Fruit fly (Drosophila melanogaster) whole organism, embryonic: ENCODE results near the gene tipE.
A peak's percentile ranks its signal among the peaks of the same experiment; 100 is the strongest.

Source experiments
- Ada2b ChIP-seq: fragments of 200-800 bp; sonication (Bioruptor generic); IDR thresholded peaks from 2 replicates; pipeline ENCODE4 v1.3.6; 2022; ENCODE audit warnings: missing biosample characterization, missing genetic modification characterization
- Atf6 ChIP-seq: fragments of 200-800 bp; sonication (Bioruptor generic); IDR thresholded peaks from 2 replicates; pipeline ENCODE4 v1.3.6; 2022; ENCODE audit warnings: missing biosample characterization, missing genetic modification characterization
- Bteb2 ChIP-seq: fragments of 200-800 bp; sonication (Bioruptor generic); optimal IDR thresholded peaks from 2 replicates; lab custom pipeline; 2016; ENCODE audit warnings: missing biosample characterization, missing genetic modification characterization
- CG10462 ChIP-seq: fragments of 200-800 bp; sonication (Bioruptor generic); optimal IDR thresholded peaks from 2 replicates; lab custom pipeline; 2016; ENCODE audit warnings: missing biosample characterization, missing genetic modification characterization
- CG10654 ChIP-seq: fragments of 200-800 bp; sonication (Bioruptor generic); optimal IDR thresholded peaks from 2 replicates; lab custom pipeline; 2016; ENCODE audit warnings: missing biosample characterization, missing genetic modification characterization
- CG13296 ChIP-seq: fragments of 200-800 bp; sonication (Bioruptor generic); optimal IDR thresholded peaks from 3 replicates; lab custom pipeline; 2018; ENCODE audit warnings: missing biosample characterization, mild to moderate bottlenecking, missing genetic modification characterization
- CG13775 ChIP-seq: fragments of 200-800 bp; sonication (Bioruptor generic); optimal IDR thresholded peaks from 3 replicates; lab custom pipeline; 2017; ENCODE audit warnings: missing biosample characterization, mild to moderate bottlenecking, missing genetic modification characterization
- CG14710 ChIP-seq: fragments of 200-800 bp; sonication (Bioruptor generic); optimal IDR thresholded peaks from 3 replicates; lab custom pipeline; 2019; ENCODE audit warnings: missing biosample characterization, mild to moderate bottlenecking, missing genetic modification characterization, moderate library complexity
- CG17186 ChIP-seq: fragments of 200-800 bp; sonication (Bioruptor generic); optimal IDR thresholded peaks from 3 replicates; lab custom pipeline; 2017; ENCODE audit warnings: missing biosample characterization, missing genetic modification reagents, missing genetic modification characterization
- CG17359 ChIP-seq: fragments of 200-800 bp; sonication (Bioruptor generic); optimal IDR thresholded peaks from 3 replicates; lab custom pipeline; 2018; ENCODE audit warnings: missing biosample characterization, mild to moderate bottlenecking, missing genetic modification characterization, moderate library complexity
- CG1792 ChIP-seq: fragments of 200-800 bp; sonication (Bioruptor generic); optimal IDR thresholded peaks from 2 replicates; lab custom pipeline; 2016; ENCODE audit warnings: missing biosample characterization, missing genetic modification characterization
- CG18262 ChIP-seq: fragments of 200-800 bp; optimal IDR thresholded peaks from 3 replicates; lab custom pipeline; 2019; ENCODE audit warnings: missing biosample characterization, mild to moderate bottlenecking, missing genetic modification characterization, moderate library complexity
- CG18619 ChIP-seq: fragments of 200-800 bp; sonication (Bioruptor generic); optimal IDR thresholded peaks from 3 replicates; lab custom pipeline; 2017; ENCODE audit warnings: missing biosample characterization, mild to moderate bottlenecking, missing genetic modification characterization
- CG33213 ChIP-seq: fragments of 200-800 bp; sonication (Bioruptor generic); optimal IDR thresholded peaks from 3 replicates; lab custom pipeline; 2016; ENCODE audit warnings: missing biosample characterization, missing genetic modification characterization
- CG3726 ChIP-seq: fragments of 200-800 bp; sonication (Bioruptor generic); IDR thresholded peaks from 3 replicates; pipeline ENCODE4, ENCODE4 v1.3.6; 2022; ENCODE audit warnings: missing biosample characterization, missing genetic modification characterization
- CG5953 ChIP-seq: fragments of 200-800 bp; sonication (Bioruptor generic); IDR thresholded peaks from 2 replicates; pipeline ENCODE4 v1.3.6; 2022; ENCODE audit warnings: missing biosample characterization, missing genetic modification characterization
- CG7839 ChIP-seq: fragments of 200-800 bp; sonication (Bioruptor generic); optimal IDR thresholded peaks from 3 replicates; lab custom pipeline; 2018; ENCODE audit warnings: missing biosample characterization, mild to moderate bottlenecking, missing genetic modification characterization, moderate library complexity
- CG7987 ChIP-seq: fragments of 200-800 bp; sonication (Bioruptor generic); optimal IDR thresholded peaks from 2 replicates; lab custom pipeline; 2018; ENCODE audit warnings: missing biosample characterization, mild to moderate bottlenecking, missing genetic modification characterization, moderate library complexity
- CkIIα-i1 ChIP-seq: fragments of 200-800 bp; sonication (Bioruptor generic); IDR thresholded peaks from 2 replicates; pipeline ENCODE4 v1.3.6; 2022; ENCODE audit warnings: missing biosample characterization, missing genetic modification characterization
- Dbx ChIP-seq: fragments of 200-800 bp; sonication (Bioruptor generic); IDR thresholded peaks from 3 replicates; pipeline ENCODE4 v1.3.6; 2022; ENCODE audit warnings: missing biosample characterization, missing genetic modification characterization
- Dek ChIP-seq: fragments of 200-800 bp; sonication (Bioruptor generic); optimal IDR thresholded peaks from 3 replicates; lab custom pipeline; 2019; ENCODE audit warnings: missing biosample characterization, mild to moderate bottlenecking, missing genetic modification characterization, moderate library complexity
- Dll ChIP-seq: fragments of 200-800 bp; sonication (Bioruptor generic); IDR thresholded peaks from 4 replicates; pipeline ENCODE4 v1.3.6; 2022; ENCODE audit warnings: missing biosample characterization, missing genetic modification characterization; ENCODE audit not compliant: partially characterized antibody
- Dp ChIP-seq: fragments of 200-800 bp; sonication (Bioruptor generic); optimal IDR thresholded peaks from 2 replicates; lab custom pipeline; 2018; ENCODE audit warnings: missing biosample characterization, mild to moderate bottlenecking, missing genetic modification characterization, moderate library complexity
- Elba2 ChIP-seq: fragments of 200-800 bp; sonication (Bioruptor generic); optimal IDR thresholded peaks from 3 replicates; lab custom pipeline; 2016; ENCODE audit warnings: missing biosample characterization, missing genetic modification characterization
- Ets65A ChIP-seq: fragments of 200-800 bp; sonication (Bioruptor generic); peaks from one replicate; lab custom pipeline; 2016; ENCODE audit warnings: missing biosample characterization, missing genetic modification characterization
- Hr3 ChIP-seq: fragments of 200-800 bp; sonication (Bioruptor generic); optimal IDR thresholded peaks from 3 replicates; lab custom pipeline; 2016; ENCODE audit warnings: missing biosample characterization, missing genetic modification characterization
- Hr51 ChIP-seq, 2 experiments: fragments of 200-800 bp; sonication (Bioruptor generic); optimal IDR thresholded peaks; 2 replicates in 1 of 2; 3 replicates in 1 of 2; lab custom pipeline; 2016 to 2018; ENCODE audit warnings: missing biosample characterization in 2 of 2, missing genetic modification characterization in 2 of 2, mild to moderate bottlenecking in 1 of 2, moderate library complexity in 1 of 2
- Hr78 ChIP-seq, 2 experiments: fragments of 200-800 bp in 1 of 2; fragments of >200 bp in 1 of 2; sonication (Bioruptor generic) in 1 of 2; optimal IDR thresholded peaks; 2 replicates each; lab custom pipeline; 2017 to 2019; ENCODE audit warnings: missing biosample characterization in 2 of 2, missing genetic modification characterization in 2 of 2, mild to moderate bottlenecking in 1 of 2, moderate library complexity in 1 of 2
- Pdp1 ChIP-seq, 2 experiments: fragments of 200-800 bp; sonication (Bioruptor generic); optimal IDR thresholded peaks; 3 replicates each; lab custom pipeline; 2016; ENCODE audit warnings: missing biosample characterization in 2 of 2, missing genetic modification characterization in 2 of 2, mild to moderate bottlenecking in 1 of 2, moderate library complexity in 1 of 2
- Side ChIP-seq: fragments of 200-800 bp; sonication (Bioruptor generic); optimal IDR thresholded peaks from 2 replicates; lab custom pipeline; 2016; ENCODE audit warnings: missing biosample characterization, missing genetic modification characterization
- Xbp1 ChIP-seq: fragments of 200-800 bp; sonication (Bioruptor generic); optimal IDR thresholded peaks from 3 replicates; lab custom pipeline; 2016; ENCODE audit warnings: missing biosample characterization, mild to moderate bottlenecking, missing genetic modification characterization
- YL-1 ChIP-seq: fragments of 200-800 bp; sonication (Bioruptor generic); optimal IDR thresholded peaks from 3 replicates; lab custom pipeline; 2017; ENCODE audit warnings: missing biosample characterization, mild to moderate bottlenecking, missing genetic modification characterization
- bab2 ChIP-seq: fragments of 200-800 bp; sonication (Bioruptor generic); optimal IDR thresholded peaks from 2 replicates; lab custom pipeline; 2016; ENCODE audit warnings: missing biosample characterization, missing genetic modification characterization
- chinmo ChIP-seq: fragments of 200-800 bp; sonication (Bioruptor generic); IDR thresholded peaks from 4 replicates; pipeline ENCODE4 v1.3.6; 2022; ENCODE audit warnings: missing biosample characterization, missing genetic modification characterization; ENCODE audit not compliant: partially characterized antibody
- chn ChIP-seq: fragments of 200-800 bp; sonication (Bioruptor generic); optimal IDR thresholded peaks from 2 replicates; lab custom pipeline; 2016; ENCODE audit warnings: missing biosample characterization, missing genetic modification characterization
- crc ChIP-seq: fragments of 200-800 bp; sonication (Bioruptor generic); optimal IDR thresholded peaks from 2 replicates; lab custom pipeline; 2016; ENCODE audit warnings: missing biosample characterization, missing genetic modification characterization
- emc ChIP-seq: fragments of 200-800 bp; sonication (Bioruptor generic); optimal IDR thresholded peaks from 2 replicates; lab custom pipeline; 2016; ENCODE audit warnings: missing biosample characterization, missing genetic modification characterization
- eyg ChIP-seq: fragments of 200-800 bp; sonication (Bioruptor generic); optimal IDR thresholded peaks from 3 replicates; lab custom pipeline; 2016; ENCODE audit warnings: missing biosample characterization, missing genetic modification characterization
- gro ChIP-seq: fragments of 200-800 bp; sonication (Bioruptor generic); optimal IDR thresholded peaks from 2 replicates; lab custom pipeline; 2016; ENCODE audit warnings: missing biosample characterization, missing genetic modification characterization
- lola ChIP-seq, 3 experiments: fragments of >200 bp in 2 of 3; fragments of 200-800 bp in 1 of 3; sonication (Bioruptor generic) in 1 of 3; optimal IDR thresholded peaks; 2 replicates each; lab custom pipeline; 2017 to 2019; ENCODE audit warnings: missing biosample characterization in 3 of 3, missing genetic modification characterization in 3 of 3, mild to moderate bottlenecking in 1 of 3, moderate library complexity in 1 of 3
- luna ChIP-seq: fragments of 200-800 bp; sonication (Bioruptor generic); optimal IDR thresholded peaks from 2 replicates; lab custom pipeline; 2016; ENCODE audit warnings: missing biosample characterization, missing genetic modification characterization
- nerfin-1 ChIP-seq: fragments of 200-800 bp; sonication (Bioruptor generic); optimal IDR thresholded peaks from 3 replicates; lab custom pipeline; 2019; ENCODE audit warnings: missing biosample characterization, mild to moderate bottlenecking, missing genetic modification characterization, moderate library complexity
- psq ChIP-seq: fragments of 200-800 bp; sonication (Bioruptor generic); optimal IDR thresholded peaks from 2 replicates; lab custom pipeline; 2017; ENCODE audit warnings: missing biosample characterization, missing genetic modification characterization
- slbo ChIP-seq: fragments of 200-800 bp; sonication (Bioruptor generic); IDR thresholded peaks from 2 replicates; pipeline ENCODE4 v1.3.6; 2022; ENCODE audit warnings: missing biosample characterization, missing genetic modification characterization
- tll ChIP-seq, 2 experiments: fragments of 200-800 bp in 1 of 2; fragments of >200 bp in 1 of 2; sonication (Bioruptor generic) in 1 of 2; optimal IDR thresholded peaks; 2 replicates each; lab custom pipeline; 2017 to 2019; ENCODE audit warnings: missing biosample characterization in 2 of 2, missing genetic modification characterization in 2 of 2, mild to moderate bottlenecking in 1 of 2, moderate library complexity in 1 of 2
- ttk ChIP-seq: fragments of 200-800 bp; sonication (Bioruptor generic); IDR thresholded peaks from 2 replicates; pipeline ENCODE4 v2.1.2; 2022; ENCODE audit warnings: missing biosample characterization, missing genetic modification characterization
- vvl ChIP-seq: fragments of 200-800 bp; sonication (Bioruptor generic); IDR thresholded peaks from 2 replicates; pipeline ENCODE4 v1.3.6; 2022; ENCODE audit warnings: missing biosample characterization, missing genetic modification characterization
- zfh2 ChIP-seq: fragments of 200-800 bp; sonication (Bioruptor generic); optimal IDR thresholded peaks from 2 replicates; lab custom pipeline; 2016; ENCODE audit warnings: missing biosample characterization, missing genetic modification characterization

tipE gene

dm6 chr3L:4239442-4240322 lies 51.4 kb downstream of the tipE start, which contains the start of gene Sqor (continued):
- TF ChIP-seq Hr78 (GFP tag; optimal IDR thresholded peaks at IDR 0.05; lab: Kevin White, UChicago) (peak in 1 of 2 experiments; percentile 50), nerfin-1 (tag; lab: Kevin White, UChicago) (peak; percentile 44), CG14710 (tag; lab: Kevin White, UChicago) (peak; percentile 21), Dp (GFP tag; lab: Kevin White, UChicago) (peak; percentile 23), CG7987 (GFP tag; lab: Kevin White, UChicago) (peak; percentile 76), CG3726 (peak; percentile 76; the same call in 2 of the 3 replicates), chn (GFP tag; lab: Kevin White, UChicago) (peak; percentile 81), Dbx (GFP tag; lab: Robert Waterston, UW) (peak; percentile 73), Xbp1 (GFP tag; lab: Kevin White, UChicago) (peak; percentile 88), emc (GFP tag; lab: Kevin White, UChicago) (peak; percentile 71), Dek (tag; lab: Kevin White, UChicago) (peak; percentile 91), Side (GFP tag; lab: Kevin White, UChicago) (peak; percentile 87), CG17359 (peak; percentile 86), lola (GFP tag; optimal IDR thresholded peaks at IDR 0.05; lab: Kevin White, UChicago) (peak in 1 of 3 experiments; percentile 64), crc (GFP tag; lab: Kevin White, UChicago) (peak; percentile 86), luna (GFP tag; lab: Kevin White, UChicago) (peak; percentile 72), Ada2b (GFP tag; lab: Robert Waterston, UW) (peak; percentile 81), psq (GFP tag; lab: Kevin White, UChicago) (peak; percentile 38), CG33213 (GFP tag; lab: Kevin White, UChicago) (peak; percentile 79), Ets65A (peak; percentile 95), Elba2 (GFP tag; lab: Kevin White, UChicago) (no peak), bab2 (peak; percentile 71), CG5953 (GFP tag; lab: Robert Waterston, UW) (peak; percentile 51; the same call in 1 of the 2 replicates), Hr3 (GFP tag; lab: Kevin White, UChicago) (peak; percentile 65), CG18619 (GFP tag; lab: Kevin White, UChicago) (peak; percentile 91), Bteb2 (peak; percentile 85), vvl (GFP tag; lab: Robert Waterston, UW) (peak; percentile 81), ttk (GFP tag; lab: Robert Waterston, UW) (peak; percentile 65), CG13775 (peak; percentile 81), Dll (GFP tag; lab: Robert Waterston, UW) (no peak), gro (GFP tag; lab: Kevin White, UChicago) (peak; percentile 91), eyg (GFP tag; lab: Kevin White, UChicago) (peak; percentile 87), CG1792 (peak; percentile 85), Pdp1 (GFP tag; optimal IDR thresholded peaks at IDR 0.05; lab: Kevin White, UChicago) (peak; percentile 89), zfh2 (GFP tag; lab: Kevin White, UChicago) (peak; percentile 93), Atf6 (GFP tag; lab: Robert Waterston, UW) (peak; percentile 82), CkIIα-i1 (GFP tag; lab: Robert Waterston, UW) (no peak; the same call in 1 of the 2 replicates), CG17186 (GFP tag; lab: Kevin White, UChicago) (peak; percentile 4), CG7839 (tag; lab: Kevin White, UChicago) (peak; percentile 89), YL-1 (GFP tag; lab: Kevin White, UChicago) (peak; percentile 71), CG10462 (GFP tag; lab: Kevin White, UChicago) (peak; percentile 78), tll (GFP tag; optimal IDR thresholded peaks at IDR 0.05; lab: Kevin White, UChicago) (no peak), CG18262 (tag; lab: Kevin White, UChicago) (peak; percentile 80), Hr51 (GFP tag; optimal IDR thresholded peaks at IDR 0.05; lab: Kevin White, UChicago) (peak; percentile 89 to 95), CG13296 (GFP tag; lab: Kevin White, UChicago) (peak; percentile 93), chinmo (GFP tag; lab: Robert Waterston, UW) (peak; percentile 61; the same call in 2 of the 4 replicates), slbo (GFP tag; lab: Robert Waterston, UW) (peak; percentile 87), CG10654 (GFP tag; lab: Kevin White, UChicago) (peak; percentile 51)
